Worm (Caenorhabditis elegans) whole organism, L1 larva: ENCODE data around the gene ptr-18.

ENCODE experiments used
- alr-1 ChIP-seq: fragments of 200-800 bp; sonication (Bioruptor generic); optimal IDR thresholded peaks from 2 replicates; lab custom pipeline; 2018; ENCODE audit warnings: borderline replicate concordance, mild to moderate bottlenecking, missing genetic modification characterization, missing compliant biosample characterization
- ama-1 ChIP-seq: fragments of 150-350 bp; optimal IDR thresholded peaks from 2 replicates; lab custom pipeline; 2014
- elt-3 ChIP-seq, 6 experiments: fragments of 150-350 bp in 1 of 6; sonication (generic microtip); optimal IDR thresholded peaks; 2 replicates each; lab custom pipeline; 2017 to 2018; ENCODE audit warnings: missing biosample characterization in 6 of 6, missing genetic modification characterization in 6 of 6, inconsistent platforms in 1 of 6
- mef-2 ChIP-seq: fragments of 150-350 bp; optimal IDR thresholded peaks from 2 replicates; lab custom pipeline; 2014; ENCODE audit warnings: missing biosample characterization, missing genetic modification characterization

- no peak for TF ChIP-seq alr-1
- TF ChIP-seq mef-2, result no peak
- no peak for TF ChIP-seq elt-3 (tag; optimal IDR thresholded peaks at IDR 0.05; lab: Kevin White, UChicago)
- TF ChIP-seq ama-1 (lab: Kevin White, UChicago), result no peak
These were observed 208 bp upstream of the ptr-18 start for ce11 chrII:12965138-12965537.
